Worm (Caenorhabditis elegans) whole organism, late embryonic: ENCODE results near the gene exos-2.

Source experiments
- C08G9.2 ChIP-seq: sonication (generic microtip); optimal IDR thresholded peaks from 2 replicates; lab custom pipeline; 2016; ENCODE audit warnings: mild to moderate bottlenecking, missing genetic modification characterization, moderate library complexity, missing compliant biosample characterization
- C38D4.7 ChIP-seq: fragments of 200-800 bp; sonication (Bioruptor generic); optimal IDR thresholded peaks from 2 replicates; lab custom pipeline; 2018; ENCODE audit warnings: mild to moderate bottlenecking, missing genetic modification characterization, moderate library complexity, missing compliant biosample characterization
- K09A11.1 ChIP-seq: sonication (generic microtip); optimal IDR thresholded peaks from 2 replicates; lab custom pipeline; 2017; ENCODE audit warnings: antibody characterized with exemption, mild to moderate bottlenecking, missing genetic modification characterization, missing compliant biosample characterization; ENCODE audit not compliant: insufficient read depth
- ama-1 ChIP-seq: fragments of 150-350 bp; optimal IDR thresholded peaks from 2 replicates; lab custom pipeline; 2014
- ceh-14 ChIP-seq: sonication (generic microtip); optimal IDR thresholded peaks from 2 replicates; lab custom pipeline; 2016; ENCODE audit warnings: missing genotype, missing genetic modification characterization, missing compliant biosample characterization
- ceh-19 ChIP-seq: fragments of 200-800 bp; sonication (Bioruptor generic); optimal IDR thresholded peaks from 2 replicates; lab custom pipeline; 2018; ENCODE audit warnings: mild to moderate bottlenecking, missing genetic modification characterization, missing compliant biosample characterization
- ceh-22 ChIP-seq: sonication (generic microtip); optimal IDR thresholded peaks from 2 replicates; lab custom pipeline; 2017; ENCODE audit warnings: missing biosample characterization, missing genetic modification characterization
- ceh-24 ChIP-seq: sonication (generic microtip); optimal IDR thresholded peaks from 2 replicates; lab custom pipeline; 2016; ENCODE audit warnings: mild to moderate bottlenecking, missing genetic modification characterization, missing compliant biosample characterization
- ceh-31 ChIP-seq: sonication (generic microtip); optimal IDR thresholded peaks from 2 replicates; lab custom pipeline; 2016; ENCODE audit warnings: missing genetic modification characterization, missing compliant biosample characterization
- ceh-45 ChIP-seq: fragments of 200-800 bp; sonication (Bioruptor generic); IDR thresholded peaks from 2 replicates; pipeline ENCODE4 v1.3.6; 2022; ENCODE audit warnings: missing genetic modification reagents, missing genetic modification characterization, missing compliant biosample characterization
- ceh-48 ChIP-seq: sonication (generic microtip); optimal IDR thresholded peaks from 2 replicates; lab custom pipeline; 2016; ENCODE audit warnings: missing genetic modification characterization, inconsistent platforms, missing compliant biosample characterization
- ceh-9 ChIP-seq: sonication (generic microtip); optimal IDR thresholded peaks from 2 replicates; lab custom pipeline; 2016; ENCODE audit warnings: mild to moderate bottlenecking, missing genetic modification characterization, inconsistent platforms, missing compliant biosample characterization
- dmd-4 ChIP-seq: sonication (generic microtip); optimal IDR thresholded peaks from 2 replicates; lab custom pipeline; 2016; ENCODE audit warnings: borderline replicate concordance, missing genetic modification characterization, missing compliant biosample characterization
- dve-1 ChIP-seq: sonication (generic microtip); optimal IDR thresholded peaks from 2 replicates; lab custom pipeline; 2017; ENCODE audit warnings: antibody characterized with exemption, mild to moderate bottlenecking, missing genetic modification characterization, missing compliant biosample characterization
- elt-4 ChIP-seq: sonication (generic microtip); optimal IDR thresholded peaks from 2 replicates; lab custom pipeline; 2016; ENCODE audit warnings: missing genetic modification characterization, missing compliant biosample characterization
- eyg-1 ChIP-seq: sonication (generic microtip); optimal IDR thresholded peaks from 2 replicates; lab custom pipeline; 2016; ENCODE audit warnings: missing genotype, missing genetic modification characterization, missing compliant biosample characterization
- fkh-10 ChIP-seq: fragments of 150-350 bp; optimal IDR thresholded peaks from 2 replicates; lab custom pipeline; 2014; ENCODE audit warnings: missing biosample characterization, missing genetic modification reagents, missing genetic modification characterization
- fkh-6 ChIP-seq: sonication (generic microtip); optimal IDR thresholded peaks from 2 replicates; lab custom pipeline; 2016; ENCODE audit warnings: missing genetic modification characterization, missing compliant biosample characterization
- gmeb-2 ChIP-seq: sonication (generic microtip); optimal IDR thresholded peaks from 2 replicates; lab custom pipeline; 2016; ENCODE audit warnings: missing genetic modification characterization, inconsistent platforms, missing compliant biosample characterization
- hlh-15 ChIP-seq: sonication (generic microtip); optimal IDR thresholded peaks from 2 replicates; lab custom pipeline; 2016; ENCODE audit warnings: missing genetic modification characterization, missing compliant biosample characterization
- hlh-30 ChIP-seq: sonication (generic microtip); optimal IDR thresholded peaks from 2 replicates; lab custom pipeline; 2017; ENCODE audit warnings: antibody characterized with exemption, missing genetic modification characterization, missing compliant biosample characterization; ENCODE audit not compliant: insufficient read depth
- hlh-6 ChIP-seq: sonication (generic microtip); optimal IDR thresholded peaks from 2 replicates; lab custom pipeline; 2016; ENCODE audit warnings: missing genotype, missing genetic modification characterization, missing compliant biosample characterization
- hlh-8 ChIP-seq: sonication (generic microtip); optimal IDR thresholded peaks from 2 replicates; lab custom pipeline; 2016; ENCODE audit warnings: missing genotype, missing genetic modification characterization, missing compliant biosample characterization
- lim-6 ChIP-seq: sonication (generic microtip); optimal IDR thresholded peaks from 2 replicates; lab custom pipeline; 2016; ENCODE audit warnings: missing genetic modification characterization, missing compliant biosample characterization
- lin-11 ChIP-seq: fragments of 200-800 bp; sonication (Bioruptor generic); optimal IDR thresholded peaks from 2 replicates; lab custom pipeline; 2018; ENCODE audit warnings: mild to moderate bottlenecking, missing genetic modification characterization, missing compliant biosample characterization
- madf-2 ChIP-seq: sonication (generic microtip); optimal IDR thresholded peaks from 2 replicates; lab custom pipeline; 2017; ENCODE audit warnings: missing genetic modification characterization, missing compliant biosample characterization
- mec-3 ChIP-seq: sonication (generic microtip); optimal IDR thresholded peaks from 2 replicates; lab custom pipeline; 2016; ENCODE audit warnings: borderline replicate concordance, missing genetic modification characterization, missing compliant biosample characterization
- npax-4 ChIP-seq: sonication (generic microtip); optimal IDR thresholded peaks from 2 replicates; lab custom pipeline; 2016; ENCODE audit warnings: missing genetic modification characterization, missing compliant biosample characterization
- pat-9 ChIP-seq: fragments of 200-800 bp; sonication (Bioruptor generic); optimal IDR thresholded peaks from 2 replicates; lab custom pipeline; 2018; ENCODE audit warnings: mild to moderate bottlenecking, missing genetic modification characterization, moderate library complexity, missing compliant biosample characterization
- pax-1 ChIP-seq: fragments of 150-350 bp; optimal IDR thresholded peaks from 2 replicates; lab custom pipeline; 2014; ENCODE audit warnings: missing biosample characterization, missing genetic modification characterization
- pha-2 ChIP-seq: sonication (generic microtip); optimal IDR thresholded peaks from 2 replicates; lab custom pipeline; 2017; ENCODE audit warnings: mild to moderate bottlenecking, missing genetic modification characterization, missing compliant biosample characterization
- pros-1 ChIP-seq: fragments of 150-350 bp; optimal IDR thresholded peaks from 2 replicates; lab custom pipeline; 2014; ENCODE audit warnings: missing biosample characterization, missing genetic modification reagents, missing genetic modification characterization
- sdc-2 ChIP-seq: sonication (generic microtip); optimal IDR thresholded peaks from 2 replicates; lab custom pipeline; 2016; ENCODE audit warnings: missing genotype, missing genetic modification characterization, missing compliant biosample characterization
- sox-2 ChIP-seq: fragments of 200-800 bp; sonication (Bioruptor generic); IDR thresholded peaks from 2 replicates; pipeline ENCODE4 v1.3.6; 2022; ENCODE audit warnings: missing genetic modification reagents, missing genetic modification characterization, missing compliant biosample characterization
- sox-4 ChIP-seq: sonication (generic microtip); optimal IDR thresholded peaks from 2 replicates; lab custom pipeline; 2017; ENCODE audit warnings: mild to moderate bottlenecking, missing genetic modification characterization, inconsistent platforms, missing compliant biosample characterization
- tbx-7 ChIP-seq: sonication (generic microtip); optimal IDR thresholded peaks from 2 replicates; lab custom pipeline; 2016; ENCODE audit warnings: missing genotype, missing genetic modification characterization, missing compliant biosample characterization
- unc-55 ChIP-seq: sonication (generic microtip); optimal IDR thresholded peaks from 2 replicates; lab custom pipeline; 2017; ENCODE audit warnings: missing biosample characterization, missing genetic modification reagents, missing genetic modification characterization
- ztf-16 ChIP-seq: sonication (generic microtip); optimal IDR thresholded peaks from 2 replicates; lab custom pipeline; 2017; ENCODE audit warnings: missing genetic modification characterization, missing compliant biosample characterization

The exos-2 gene

ce11 chrIV:6419031-6419582 lies 3.8 kb downstream of the exos-2 start, which contains the start of the genes Y73B6BL.23 and htp-2:
Gene Y73B6BL.23 (minus strand): TSS chrIV:6419081.
Gene htp-2 (plus strand): TSS chrIV:6419522.
- TF ChIP-seq hlh-8 (tag; lab: Kevin White, UChicago), result no peak
- TF ChIP-seq, all 69 proteins: peak for 0

ce11 chrIV:6421183-6421635 lies 5.9 kb downstream of the exos-2 start, which contains the start of gene puf-11:
Gene puf-11 (plus strand): TSS chrIV:6421585.
- TF ChIP-seq ceh-48 (tag; lab: Kevin White, UChicago), result no peak
- TF ChIP-seq sox-2 (GFP tag; lab: Robert Waterston, UW), result no peak
- TF ChIP-seq sox-4 (tag; lab: Kevin White, UChicago), result no peak
- no peak for TF ChIP-seq hlh-6 (tag; lab: Kevin White, UChicago)
- TF ChIP-seq dmd-4 (tag; lab: Kevin White, UChicago), result no peak
- no peak for TF ChIP-seq fkh-10 (GFP tag; lab: Kevin White, UChicago)
- TF ChIP-seq K09A11.1 (tag; lab: Kevin White, UChicago), result no peak
- no peak for TF ChIP-seq ztf-16
- no peak for TF ChIP-seq gmeb-2
- TF ChIP-seq lin-11 (tag; lab: Kevin White, UChicago), result no peak
- TF ChIP-seq ceh-19 (GFP tag; lab: Kevin White, UChicago), result no peak
- no peak for TF ChIP-seq hlh-30 (tag; lab: Kevin White, UChicago)
- no peak for TF ChIP-seq hlh-15
- TF ChIP-seq madf-2 (tag; lab: Kevin White, UChicago), result no peak
- no peak for TF ChIP-seq ceh-22
- no peak for TF ChIP-seq pax-1 (tag; lab: Kevin White, UChicago)
- no peak for TF ChIP-seq pha-2 (tag; lab: Kevin White, UChicago)
- TF ChIP-seq dve-1 (tag; lab: Kevin White, UChicago), result no peak

DNA sequence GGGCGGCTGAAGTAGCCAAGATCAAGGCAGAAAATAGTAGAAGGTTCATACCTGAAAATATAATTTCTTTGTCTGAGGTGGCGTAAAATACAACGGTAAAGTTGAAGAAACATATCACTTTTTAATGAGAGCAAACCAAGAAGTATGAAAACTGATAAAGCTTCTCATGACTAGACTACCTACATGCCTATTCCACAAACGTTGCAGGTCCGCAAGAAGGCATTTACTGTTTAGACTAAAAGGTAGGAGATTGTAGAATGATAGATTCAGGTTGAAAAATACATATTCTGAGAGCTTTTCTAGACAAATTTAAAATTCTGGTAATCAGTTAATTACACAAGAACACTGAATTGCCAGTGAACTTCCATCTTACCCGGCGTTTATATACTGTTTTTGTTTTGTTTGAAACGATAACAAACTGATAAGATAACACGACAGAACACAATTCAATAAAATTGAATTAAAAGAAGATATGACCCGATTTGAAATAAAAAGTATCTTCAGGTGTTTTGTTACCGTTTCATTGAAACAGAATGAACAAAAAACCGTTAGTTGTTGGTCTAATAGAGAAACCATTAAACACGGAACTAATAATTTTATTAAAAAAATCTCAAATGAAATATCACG lies 10.9 kb downstream of the exos-2 start, which contains the start of gene acp-6:
acp-6 (minus strand) TSS at position 51 of the 627 bp plus-strand sequence.
- TF ChIP-seq sdc-2 (tag; lab: Kevin White, UChicago) (no peak), lim-6 (no peak), K09A11.1 (tag; lab: Kevin White, UChicago) (no peak), hlh-15 (no peak), pat-9 (no peak), ceh-24 (tag; lab: Kevin White, UChicago) (no peak)

DNA sequence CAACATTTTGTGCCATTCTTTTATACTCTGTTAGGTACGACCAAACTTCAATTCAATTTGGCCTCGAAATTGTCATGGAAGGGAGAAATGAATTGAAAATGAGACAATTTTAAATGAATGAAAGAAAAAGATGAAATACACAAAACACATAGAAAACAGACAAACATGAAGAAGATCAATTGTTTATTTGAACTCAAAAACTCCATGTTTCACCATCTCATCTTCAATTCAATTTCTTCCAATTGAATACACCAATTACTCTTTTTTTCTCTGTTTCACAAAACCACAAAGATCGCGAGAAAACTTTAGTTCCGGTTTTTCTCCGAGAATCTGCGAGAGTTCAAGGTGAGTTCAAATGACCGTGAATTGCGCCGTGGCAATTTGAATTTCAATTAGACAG lies 11.9 kb downstream of the exos-2 start:
- TF ChIP-seq ceh-45 (GFP tag; lab: Robert Waterston, UW), result no peak
- no peak for TF ChIP-seq K09A11.1 (tag; lab: Kevin White, UChicago)
- TF ChIP-seq mec-3 (tag; lab: Kevin White, UChicago), result no peak
- TF ChIP-seq elt-4 (tag; lab: Kevin White, UChicago), result no peak
- no peak for TF ChIP-seq ceh-22
- TF ChIP-seq sdc-2 (tag; lab: Kevin White, UChicago), result no peak
- TF ChIP-seq ceh-14, result no peak
- no peak for TF ChIP-seq ama-1 (lab: Kevin White, UChicago)
- TF ChIP-seq pros-1, result no peak
- TF ChIP-seq fkh-6, result no peak
- no peak for TF ChIP-seq eyg-1

DNA sequence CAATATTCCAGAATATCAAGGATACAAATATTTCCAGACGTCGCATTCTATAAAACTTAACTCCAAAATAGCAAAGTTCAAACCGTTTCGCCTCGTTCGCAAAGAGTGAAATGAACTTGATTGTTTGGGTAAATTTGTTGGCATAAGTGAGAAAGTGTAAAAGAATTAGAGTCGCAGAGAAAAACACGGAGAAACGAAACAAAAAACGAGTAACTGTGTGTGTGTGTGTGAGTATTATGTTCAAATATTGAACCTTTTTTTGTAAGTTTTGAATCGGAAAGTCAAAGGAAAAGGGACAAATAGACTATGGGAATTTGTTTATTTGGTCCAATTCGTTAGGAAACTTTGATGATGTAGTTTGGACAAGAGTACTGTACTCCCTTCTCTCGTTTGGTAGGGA lies 16.3 kb downstream of the exos-2 start, which contains the start of gene acp-7:
acp-7 (minus strand) TSS at position 101 of the 400 bp plus-strand sequence.
- TF ChIP-seq tbx-7 (tag; lab: Kevin White, UChicago) (no peak), ceh-9 (tag; lab: Kevin White, UChicago) (no peak), madf-2 (tag; lab: Kevin White, UChicago) (no peak), unc-55 (no peak), ceh-48 (tag; lab: Kevin White, UChicago) (no peak), npax-4 (no peak), ceh-31 (tag; lab: Kevin White, UChicago) (no peak), C08G9.2 (tag; lab: Kevin White, UChicago) (no peak), hlh-8 (tag; lab: Kevin White, UChicago) (no peak), mec-3 (tag; lab: Kevin White, UChicago) (no peak), eyg-1 (no peak), hlh-6 (tag; lab: Kevin White, UChicago) (no peak), fkh-10 (GFP tag; lab: Kevin White, UChicago) (no peak), C38D4.7 (GFP tag; lab: Kevin White, UChicago) (no peak)
